Fruit fly (Drosophila melanogaster) whole organism, embryonic: Measurements from ENCODE around the gene fwd.

ENCODE experiments used
- CG12744 ChIP-seq: fragments of 200-800 bp; sonication (Bioruptor generic); optimal IDR thresholded peaks from 2 replicates; lab custom pipeline; 2016; ENCODE audit warnings: missing biosample characterization, missing genetic modification characterization
- CG30431 ChIP-seq: fragments of 200-800 bp; sonication (Bioruptor generic); optimal IDR thresholded peaks from 2 replicates; lab custom pipeline; 2017; ENCODE audit warnings: missing biosample characterization, missing genetic modification characterization
- CG32532 ChIP-seq: fragments of 200-800 bp; sonication (Bioruptor generic); IDR thresholded peaks from 2 replicates; pipeline ENCODE4 v1.3.6; 2022; ENCODE audit warnings: missing biosample characterization, missing genetic modification characterization
- CG8089 ChIP-seq: fragments of 200-800 bp; sonication (Bioruptor generic); optimal IDR thresholded peaks from 3 replicates; lab custom pipeline; 2016; ENCODE audit warnings: missing biosample characterization, missing genetic modification characterization
- CG8478 ChIP-seq: fragments of >200 bp; optimal IDR thresholded peaks from 2 replicates; lab custom pipeline; 2018
- H2.0 ChIP-seq: fragments of 200-800 bp; sonication (Bioruptor generic); IDR thresholded peaks from 2 replicates; pipeline ENCODE4 v1.3.6; 2022; ENCODE audit warnings: missing biosample characterization, missing genetic modification characterization
- Hmx ChIP-seq: fragments of 200-800 bp; sonication (Bioruptor generic); optimal IDR thresholded peaks from 2 replicates; lab custom pipeline; 2016; ENCODE audit warnings: missing biosample characterization, missing genetic modification characterization
- NfI ChIP-seq: fragments of 200-800 bp; sonication (Bioruptor generic); optimal IDR thresholded peaks from 3 replicates; lab custom pipeline; 2018; ENCODE audit warnings: missing biosample characterization, mild to moderate bottlenecking, missing genetic modification characterization, moderate library complexity
- Usf ChIP-seq: fragments of 200-800 bp; sonication (Bioruptor generic); optimal IDR thresholded peaks from 2 replicates; lab custom pipeline; 2017; ENCODE audit warnings: missing genotype, missing biosample characterization, missing genetic modification characterization
- btn ChIP-seq: fragments of 200-800 bp; sonication (Bioruptor generic); optimal IDR thresholded peaks from 2 replicates; lab custom pipeline; 2016; ENCODE audit warnings: missing biosample characterization, missing genetic modification characterization
- exex ChIP-seq: fragments of 200-800 bp; sonication (Bioruptor generic); optimal IDR thresholded peaks from 4 replicates; lab custom pipeline; 2018; ENCODE audit warnings: missing biosample characterization, mild to moderate bottlenecking, missing genetic modification characterization, moderate library complexity

DNA sequence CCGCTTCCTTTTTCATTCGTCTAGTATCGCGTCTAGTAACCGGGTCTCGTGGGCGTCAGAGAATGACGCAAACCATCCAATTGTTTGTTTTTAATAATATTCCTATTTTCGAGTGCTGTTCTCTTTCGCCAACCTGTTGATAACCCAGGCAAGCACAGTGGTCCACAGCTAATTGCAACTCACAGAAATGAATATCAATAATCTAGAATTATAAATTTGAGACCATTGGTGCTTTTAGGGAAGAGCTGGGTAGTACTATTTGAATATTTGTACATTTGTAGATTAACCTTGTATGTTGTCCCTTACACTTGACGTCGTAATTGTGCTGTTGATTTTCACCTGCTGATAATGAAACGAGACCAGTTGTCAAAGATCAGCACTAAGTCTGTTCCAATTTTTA lies 30.1 kb upstream of the fwd start:
- TF ChIP-seq btn (GFP tag; lab: Kevin White, UChicago) (no peak), CG32532 (GFP tag; lab: Robert Waterston, UW) (no peak), CG30431 (GFP tag; lab: Kevin White, UChicago) (no peak), H2.0 (GFP tag; lab: Robert Waterston, UW) (no peak), exex (no peak), CG12744 (GFP tag; lab: Kevin White, UChicago) (no peak), CG8089 (GFP tag; lab: Kevin White, UChicago) (no peak), CG8478 (lab: Kevin White, UChicago) (no peak), NfI (GFP tag; lab: Kevin White, UChicago) (no peak), Hmx (GFP tag; lab: Kevin White, UChicago) (no peak), Usf (GFP tag; lab: Kevin White, UChicago) (no peak)
